Worm (Caenorhabditis elegans) whole organism, L3 larva: ENCODE measurements around the gene nas-11.

ENCODE experiments used
- ama-1 ChIP-seq: fragments of 150-350 bp; optimal IDR thresholded peaks from 2 replicates; lab custom pipeline; 2018
- elt-3 ChIP-seq, 3 experiments: fragments of 150-350 bp in 1 of 3; sonication (generic microtip) in 2 of 3; optimal IDR thresholded peaks; 2 replicates in 2 of 3; 4 replicates in 1 of 3; lab custom pipeline; 2014 to 2017; ENCODE audit warnings: missing biosample characterization in 3 of 3, missing genetic modification characterization in 3 of 3
- lin-39 ChIP-seq: fragments of 150-350 bp; optimal IDR thresholded peaks from 2 replicates; lab custom pipeline; 2018; ENCODE audit warnings: missing biosample characterization, missing genetic modification reagents, missing genetic modification characterization
- nhr-23 ChIP-seq: fragments of 150-350 bp; optimal IDR thresholded peaks from 2 replicates; lab custom pipeline; 2014; ENCODE audit warnings: missing biosample characterization, missing genetic modification reagents, missing genetic modification characterization
- nhr-237 ChIP-seq: fragments of 150-350 bp; optimal IDR thresholded peaks from 2 replicates; lab custom pipeline; 2014; ENCODE audit warnings: missing biosample characterization, missing genetic modification characterization
- nhr-25 ChIP-seq: sonication (generic microtip); optimal IDR thresholded peaks from 2 replicates; lab custom pipeline; 2017; ENCODE audit warnings: missing biosample characterization, missing genetic modification characterization
- nhr-77 ChIP-seq: fragments of 150-350 bp; optimal IDR thresholded peaks from 2 replicates; lab custom pipeline; 2014; ENCODE audit warnings: missing biosample characterization, missing genetic modification characterization
- ztf-4 ChIP-seq: fragments of 150-350 bp; optimal IDR thresholded peaks from 2 replicates; lab custom pipeline; 2014; ENCODE audit warnings: missing biosample characterization, missing genetic modification characterization

ce11 chrX:6733201-6733600 is 19.8 kb downstream of the nas-11 start, which contains the start of gene R03E9.2:
- TF ChIP-seq nhr-25 (tag; lab: Kevin White, UChicago) (no peak), nhr-77 (tag; lab: Kevin White, UChicago) (no peak), elt-3 (tag; optimal IDR thresholded peaks at IDR 0.05; lab: Kevin White, UChicago) (no peak), lin-39 (tag; lab: Kevin White, UChicago) (no peak), ztf-4 (tag; lab: Kevin White, UChicago) (no peak), nhr-237 (tag; lab: Kevin White, UChicago) (no peak), ama-1 (lab: Kevin White, UChicago) (no peak), nhr-23 (tag; lab: Kevin White, UChicago) (no peak)
